Fruit fly (Drosophila melanogaster) whole organism, prepupa: Measurements from ENCODE around the gene CG33322.

Experiments
- Blimp-1 ChIP-seq: fragments of 200-800 bp; sonication (Bioruptor generic); optimal IDR thresholded peaks from 3 replicates; lab custom pipeline; 2017; ENCODE audit warnings: missing biosample characterization, missing genetic modification characterization, mild to moderate bottlenecking, moderate library complexity, missing genetic modification reagents
- CG1621 ChIP-seq: fragments of 200-800 bp; sonication (Bioruptor generic); optimal IDR thresholded peaks from 3 replicates; lab custom pipeline; 2018; ENCODE audit warnings: missing biosample characterization, mild to moderate bottlenecking, missing genetic modification characterization
- CG7368 ChIP-seq: fragments of 200-800 bp; sonication (Bioruptor generic); optimal IDR thresholded peaks from 3 replicates; lab custom pipeline; 2016; ENCODE audit warnings: missing biosample characterization, missing genetic modification characterization
- CG8319 ChIP-seq: fragments of 200-800 bp; sonication (Bioruptor generic); optimal IDR thresholded peaks from 3 replicates; lab custom pipeline; 2016; ENCODE audit warnings: missing biosample characterization, missing genetic modification characterization
- Hr39 ChIP-seq: fragments of 200-800 bp; sonication (Bioruptor generic); optimal IDR thresholded peaks from 2 replicates; lab custom pipeline; 2016; ENCODE audit warnings: missing biosample characterization, missing genetic modification characterization
- OdsH ChIP-seq: fragments of 200-800 bp; sonication (Bioruptor generic); optimal IDR thresholded peaks from 3 replicates; lab custom pipeline; 2016; ENCODE audit warnings: missing biosample characterization, missing genetic modification characterization
- eg ChIP-seq: fragments of 200-800 bp; sonication (Bioruptor generic); IDR thresholded peaks from 3 replicates; pipeline ENCODE4 v1.3.6; 2022; ENCODE audit warnings: missing biosample characterization, missing genetic modification characterization
- ss ChIP-seq, 2 experiments: fragments of 200-800 bp; sonication (Bioruptor generic); optimal IDR thresholded peaks; 2 replicates in 1 of 2; 3 replicates in 1 of 2; lab custom pipeline; 2017 to 2018; ENCODE audit warnings: mild to moderate bottlenecking in 2 of 2, missing biosample characterization in 2 of 2, missing genetic modification characterization in 2 of 2, moderate library complexity in 1 of 2

dm6 chr2L:20858371-20859340 lies 42.6 kb upstream of the CG33322 start, which contains the start of gene bero:
- TF ChIP-seq OdsH (GFP tag; lab: Kevin White, UChicago) = no peak
- no peak for TF ChIP-seq Blimp-1
- TF ChIP-seq CG7368 (GFP tag; lab: Kevin White, UChicago) = no peak
- no peak for TF ChIP-seq eg (GFP tag; lab: Robert Waterston, UW)
- no peak for TF ChIP-seq Hr39 (GFP tag; lab: Kevin White, UChicago)
- TF ChIP-seq CG1621 (tag; lab: Kevin White, UChicago) = no peak
- TF ChIP-seq ss (GFP tag; optimal IDR thresholded peaks at IDR 0.05; lab: Kevin White, UChicago) = no peak
- no peak for TF ChIP-seq CG8319 (GFP tag; lab: Kevin White, UChicago)
